Worm (Caenorhabditis elegans) whole organism, L2 larva: Measurements from ENCODE around the gene fbxa-89.

Source experiments
- C34F6.9 ChIP-seq: fragments of 150-350 bp; optimal IDR thresholded peaks from 2 replicates; lab custom pipeline; 2014; ENCODE audit warnings: missing biosample characterization, missing genetic modification characterization
- F13H6.1 ChIP-seq: sonication (generic microtip); optimal IDR thresholded peaks from 2 replicates; lab custom pipeline; 2016; ENCODE audit warnings: missing genetic modification characterization, missing compliant biosample characterization
- R02D3.7 ChIP-seq: fragments of 150-350 bp; optimal IDR thresholded peaks from 2 replicates; lab custom pipeline; 2014; ENCODE audit warnings: missing biosample characterization, missing genetic modification characterization
- Y55F3AM.14 ChIP-seq: fragments of 200-800 bp; sonication (Bioruptor generic); optimal IDR thresholded peaks from 2 replicates; lab custom pipeline; 2018; ENCODE audit warnings: mild to moderate bottlenecking, missing genetic modification characterization, missing compliant biosample characterization
- ZK546.5 ChIP-seq: sonication (generic microtip); optimal IDR thresholded peaks from 2 replicates; lab custom pipeline; 2017; ENCODE audit warnings: missing biosample characterization, missing genetic modification characterization
- alr-1 ChIP-seq: fragments of 150-350 bp; optimal IDR thresholded peaks from 2 replicates; lab custom pipeline; 2014; ENCODE audit warnings: missing biosample characterization, missing genetic modification characterization
- ama-1 ChIP-seq: fragments of 150-350 bp; optimal IDR thresholded peaks from 2 replicates; lab custom pipeline; 2018; ENCODE audit warnings: inconsistent platforms
- blmp-1 ChIP-seq: sonication (generic microtip); optimal IDR thresholded peaks from 2 replicates; lab custom pipeline; 2017; ENCODE audit warnings: missing genetic modification characterization, mild to moderate bottlenecking, missing compliant biosample characterization, antibody characterized with exemption, moderate library complexity; ENCODE audit not compliant: insufficient read depth
- ceh-16 ChIP-seq: fragments of 150-350 bp; optimal IDR thresholded peaks from 2 replicates; lab custom pipeline; 2014; ENCODE audit warnings: missing biosample characterization, missing genetic modification characterization
- ceh-82 ChIP-seq: fragments of 150-350 bp; optimal IDR thresholded peaks from 2 replicates; lab custom pipeline; 2014; ENCODE audit warnings: missing biosample characterization, missing genetic modification characterization
- crh-2 ChIP-seq: sonication (generic microtip); optimal IDR thresholded peaks from 2 replicates; lab custom pipeline; 2017; ENCODE audit warnings: missing biosample characterization, missing genetic modification characterization
- dmd-4 ChIP-seq: sonication (generic microtip); optimal IDR thresholded peaks from 2 replicates; lab custom pipeline; 2017; ENCODE audit warnings: missing biosample characterization, missing genetic modification characterization
- elt-1 ChIP-seq: fragments of 150-350 bp; optimal IDR thresholded peaks from 2 replicates; lab custom pipeline; 2014; ENCODE audit warnings: missing biosample characterization, missing genetic modification characterization
- elt-3 ChIP-seq: sonication (generic microtip); optimal IDR thresholded peaks from 2 replicates; lab custom pipeline; 2017; ENCODE audit warnings: missing biosample characterization, missing genetic modification characterization
- fos-1 ChIP-seq: fragments of 150-350 bp; optimal IDR thresholded peaks from 2 replicates; lab custom pipeline; 2014; ENCODE audit warnings: missing biosample characterization, missing genetic modification characterization
- gmeb-1 ChIP-seq: fragments of 150-350 bp; optimal IDR thresholded peaks from 2 replicates; lab custom pipeline; 2014; ENCODE audit warnings: missing biosample characterization, missing genetic modification characterization
- lin-11 ChIP-seq: fragments of 150-350 bp; sonication (generic microtip); optimal IDR thresholded peaks from 2 replicates; lab custom pipeline; 2014; ENCODE audit warnings: missing biosample characterization, missing genetic modification characterization, inconsistent platforms, mixed read lengths
- lin-13 ChIP-seq: fragments of 150-350 bp; optimal IDR thresholded peaks from 2 replicates; lab custom pipeline; 2014; ENCODE audit warnings: missing biosample characterization, missing genetic modification reagents, missing genetic modification characterization
- lin-39 ChIP-seq: fragments of 150-350 bp; optimal IDR thresholded peaks from 2 replicates; lab custom pipeline; 2014; ENCODE audit warnings: missing biosample characterization, missing genetic modification reagents, missing genetic modification characterization
- lsy-2 ChIP-seq, 2 experiments: fragments of 150-350 bp in 1 of 2; sonication (generic microtip) in 1 of 2; optimal IDR thresholded peaks; 2 replicates each; lab custom pipeline; 2014 to 2017; ENCODE audit warnings: missing biosample characterization in 2 of 2, missing genetic modification characterization in 2 of 2
- mab-5 ChIP-seq: fragments of 150-350 bp; optimal IDR thresholded peaks from 2 replicates; lab custom pipeline; 2014; ENCODE audit warnings: missing biosample characterization, missing genetic modification characterization
- mbf-1 ChIP-seq: sonication (generic microtip); optimal IDR thresholded peaks from 2 replicates; lab custom pipeline; 2017; ENCODE audit warnings: missing biosample characterization, missing genetic modification characterization
- mdl-1 ChIP-seq, 2 experiments: fragments of 150-350 bp in 1 of 2; sonication (generic microtip) in 1 of 2; optimal IDR thresholded peaks; 2 replicates each; lab custom pipeline; 2017; ENCODE audit warnings: missing biosample characterization in 2 of 2, missing genetic modification characterization in 2 of 2
- nhr-10 ChIP-seq: sonication (generic microtip); optimal IDR thresholded peaks from 2 replicates; lab custom pipeline; 2017; ENCODE audit warnings: missing biosample characterization, missing genetic modification characterization
- nhr-11 ChIP-seq: fragments of 150-350 bp; optimal IDR thresholded peaks from 2 replicates; lab custom pipeline; 2014; ENCODE audit warnings: missing biosample characterization, missing genetic modification characterization
- nhr-12 ChIP-seq: fragments of 150-350 bp; optimal IDR thresholded peaks from 2 replicates; lab custom pipeline; 2014; ENCODE audit warnings: missing biosample characterization, missing genetic modification characterization
- nhr-129 ChIP-seq: fragments of 150-350 bp; optimal IDR thresholded peaks from 2 replicates; lab custom pipeline; 2014; ENCODE audit warnings: missing biosample characterization, missing genetic modification characterization
- nhr-21 ChIP-seq: fragments of 150-350 bp; optimal IDR thresholded peaks from 2 replicates; lab custom pipeline; 2014; ENCODE audit warnings: missing biosample characterization, missing genetic modification characterization
- nhr-23 ChIP-seq: fragments of 150-350 bp; optimal IDR thresholded peaks from 2 replicates; lab custom pipeline; 2014; ENCODE audit warnings: missing biosample characterization, missing genetic modification reagents, missing genetic modification characterization
- nhr-237 ChIP-seq: fragments of 150-350 bp; optimal IDR thresholded peaks from 2 replicates; lab custom pipeline; 2014; ENCODE audit warnings: missing biosample characterization, missing genetic modification characterization
- nhr-25 ChIP-seq: fragments of 150-350 bp; sonication (generic microtip); optimal IDR thresholded peaks from 3 replicates; lab custom pipeline; 2014; ENCODE audit warnings: missing biosample characterization, missing genetic modification characterization
- nhr-6 ChIP-seq: fragments of 150-350 bp; optimal IDR thresholded peaks from 2 replicates; lab custom pipeline; 2014; ENCODE audit warnings: missing biosample characterization, missing genetic modification characterization
- nhr-77 ChIP-seq: fragments of 150-350 bp; optimal IDR thresholded peaks from 2 replicates; lab custom pipeline; 2014; ENCODE audit warnings: missing biosample characterization, missing genetic modification characterization
- peb-1 ChIP-seq: fragments of 150-350 bp; optimal IDR thresholded peaks from 2 replicates; lab custom pipeline; 2014; ENCODE audit warnings: missing biosample characterization, missing genetic modification characterization
- skn-1 ChIP-seq: sonication (generic microtip); optimal IDR thresholded peaks from 2 replicates; lab custom pipeline; 2017; ENCODE audit warnings: missing biosample characterization, missing genetic modification characterization
- sma-3 ChIP-seq: sonication (generic microtip); optimal IDR thresholded peaks from 2 replicates; lab custom pipeline; 2016; ENCODE audit warnings: missing genetic modification reagents, missing genetic modification characterization, missing compliant biosample characterization
- sma-9 ChIP-seq, 2 experiments: fragments of 150-350 bp in 1 of 2; sonication (generic microtip) in 1 of 2; optimal IDR thresholded peaks; 2 replicates each; lab custom pipeline; 2014 to 2016; ENCODE audit warnings: missing genetic modification characterization in 2 of 2, mild to moderate bottlenecking in 1 of 2, missing biosample characterization in 1 of 2, missing compliant biosample characterization in 1 of 2, missing genetic modification reagents in 1 of 2, moderate library complexity in 1 of 2
- snpc-4 ChIP-seq: fragments of 150-350 bp; optimal IDR thresholded peaks from 2 replicates; lab custom pipeline; 2014; ENCODE audit warnings: missing biosample characterization, missing genetic modification characterization
- unc-62 ChIP-seq: fragments of 150-350 bp; optimal IDR thresholded peaks from 2 replicates; lab custom pipeline; 2014; ENCODE audit warnings: missing biosample characterization, missing genetic modification reagents, missing genetic modification characterization
- zag-1 ChIP-seq: fragments of 150-350 bp; optimal IDR thresholded peaks from 2 replicates; lab custom pipeline; 2014; ENCODE audit warnings: missing biosample characterization, missing genetic modification characterization
- ztf-1 ChIP-seq: fragments of 200-800 bp; sonication (Bioruptor generic); conservative IDR thresholded peaks from 2 replicates; pipeline ENCODE4 v1.3.6; 2022; ENCODE audit warnings: missing genetic modification characterization, missing compliant biosample characterization
- ztf-11 ChIP-seq: sonication (generic microtip); optimal IDR thresholded peaks from 2 replicates; lab custom pipeline; 2017; ENCODE audit warnings: missing biosample characterization, missing genetic modification characterization
- ztf-4 ChIP-seq: fragments of 150-350 bp; optimal IDR thresholded peaks from 2 replicates; lab custom pipeline; 2014; ENCODE audit warnings: missing biosample characterization, missing genetic modification characterization

fbxa-89 gene

DNA sequence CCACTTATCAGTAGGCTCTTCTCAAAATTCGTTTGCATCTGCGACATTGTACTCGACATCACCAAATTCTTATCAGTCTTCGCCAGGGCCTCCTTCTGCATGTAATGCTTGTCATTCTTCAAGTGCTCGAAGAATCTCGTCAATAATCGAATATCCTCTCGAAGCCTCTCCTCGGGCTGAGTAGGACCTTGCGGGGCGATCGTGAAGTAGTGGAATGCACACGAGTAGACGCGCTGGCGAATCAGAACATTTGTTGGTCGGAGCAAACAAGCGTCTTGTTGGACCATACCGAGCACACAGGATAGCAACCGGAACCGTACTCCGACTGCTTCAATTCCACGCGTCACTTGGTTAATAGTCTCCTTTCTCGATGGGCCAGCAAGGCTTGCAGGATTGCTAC lies 24.4 kb downstream of the fbxa-89 start:
- TF ChIP-seq peb-1 (tag; lab: Kevin White, UChicago) (no peak), skn-1 (tag; lab: Kevin White, UChicago) (no peak), sma-9 (GFP tag; optimal IDR thresholded peaks at IDR 0.05; lab: Kevin White, UChicago) (no peak), sma-9 (tag; optimal IDR thresholded peaks at IDR 0.05; lab: Kevin White, UChicago) (no peak), lin-13 (GFP tag; lab: Kevin White, UChicago) (no peak), nhr-77 (tag; lab: Kevin White, UChicago) (no peak), mbf-1 (tag; lab: Kevin White, UChicago) (no peak), ama-1 (lab: Kevin White, UChicago) (no peak), zag-1 (tag; lab: Kevin White, UChicago) (no peak), ceh-82 (no peak), fos-1 (tag; lab: Kevin White, UChicago) (no peak), mab-5 (tag; lab: Kevin White, UChicago) (no peak), ztf-11 (tag; lab: Kevin White, UChicago) (no peak), nhr-10 (tag; lab: Kevin White, UChicago) (no peak)

DNA sequence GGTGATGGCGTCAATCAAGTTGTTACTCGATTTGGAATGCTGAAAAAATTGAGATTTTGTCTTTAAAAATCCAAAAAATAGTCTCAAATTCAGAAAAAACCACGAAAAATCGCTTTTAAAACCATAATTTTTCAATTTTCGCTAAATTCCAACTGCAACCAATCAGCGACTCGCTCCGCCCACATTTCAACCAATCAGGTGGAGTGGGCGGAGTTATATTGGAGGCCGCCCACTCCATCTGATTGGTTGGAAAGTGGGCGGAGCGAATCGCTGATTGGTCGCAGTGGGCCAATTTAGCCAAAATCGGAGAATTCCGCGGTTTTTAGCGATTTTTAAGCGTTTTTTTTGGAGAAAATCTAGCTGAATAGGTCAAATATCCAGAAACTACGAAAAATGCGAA lies 33.8 kb downstream of the fbxa-89 start:
- TF ChIP-seq ztf-4 (tag; lab: Kevin White, UChicago), result no peak
- TF ChIP-seq nhr-10 (tag; lab: Kevin White, UChicago), result no peak

DNA sequence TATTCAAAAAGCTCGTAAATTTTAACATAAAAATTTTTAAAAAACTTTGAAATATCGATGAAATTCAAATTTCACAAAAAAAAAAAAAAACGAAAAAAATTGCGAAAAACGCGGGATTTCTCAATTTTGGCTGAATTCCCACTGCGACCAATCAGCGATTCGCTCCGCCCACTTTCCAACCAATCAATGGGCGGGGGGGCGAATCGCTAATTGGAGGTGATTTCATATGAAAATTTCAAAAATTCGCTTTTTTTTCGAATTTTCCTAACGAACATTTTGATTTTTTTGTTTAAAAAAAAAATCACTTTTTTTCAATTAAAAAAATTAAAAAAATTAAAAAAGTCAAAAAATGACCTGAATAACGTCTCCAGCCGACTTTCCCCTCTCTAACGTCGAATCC lies 34.4 kb downstream of the fbxa-89 start:
- TF ChIP-seq skn-1 (tag; lab: Kevin White, UChicago), result no peak
- no peak for TF ChIP-seq ZK546.5 (tag; lab: Kevin White, UChicago)
- TF ChIP-seq zag-1 (tag; lab: Kevin White, UChicago), result no peak
- no peak for TF ChIP-seq R02D3.7 (tag; lab: Kevin White, UChicago)
- no peak for TF ChIP-seq mab-5 (tag; lab: Kevin White, UChicago)
- TF ChIP-seq elt-3 (tag; lab: Kevin White, UChicago), result no peak
- no peak for TF ChIP-seq sma-9 (GFP tag; optimal IDR thresholded peaks at IDR 0.05; lab: Kevin White, UChicago)
- TF ChIP-seq sma-9 (tag; optimal IDR thresholded peaks at IDR 0.05; lab: Kevin White, UChicago), result no peak
- no peak for TF ChIP-seq nhr-10 (tag; lab: Kevin White, UChicago)
- no peak for TF ChIP-seq snpc-4 (tag; lab: Kevin White, UChicago)
- TF ChIP-seq C34F6.9, result no peak
- TF ChIP-seq ztf-1 (GFP tag; lab: Robert Waterston, UW), result no peak
- TF ChIP-seq unc-62 (GFP tag; lab: Kevin White, UChicago), result no peak
- no peak for TF ChIP-seq ceh-16 (tag; lab: Kevin White, UChicago)
- TF ChIP-seq alr-1 (tag; lab: Kevin White, UChicago), result no peak
- TF ChIP-seq mdl-1 (tag; optimal IDR thresholded peaks at IDR 0.05; lab: Kevin White, UChicago), result no peak
- TF ChIP-seq lin-11, result no peak
- TF ChIP-seq gmeb-1 (tag; lab: Kevin White, UChicago), result no peak
- no peak for TF ChIP-seq mbf-1 (tag; lab: Kevin White, UChicago)
- TF ChIP-seq ztf-11 (tag; lab: Kevin White, UChicago), result no peak
- no peak for TF ChIP-seq nhr-25

- peak; percentile 49 for TF ChIP-seq mab-5 (tag; lab: Kevin White, UChicago)
- peak; percentile 75 for TF ChIP-seq crh-2 (tag; lab: Kevin White, UChicago)
- no peak for TF ChIP-seq nhr-12 (tag; lab: Kevin White, UChicago)
- no peak for TF ChIP-seq skn-1 (tag; lab: Kevin White, UChicago)
- peak; percentile 68 to 87 for TF ChIP-seq lsy-2 (tag; optimal IDR thresholded peaks at IDR 0.05; lab: Kevin White, UChicago)
- TF ChIP-seq ZK546.5 (tag; lab: Kevin White, UChicago), result no peak
- TF ChIP-seq lin-13 (GFP tag; lab: Kevin White, UChicago), result peak; percentile 57
- TF ChIP-seq nhr-10 (tag; lab: Kevin White, UChicago), result no peak
- TF ChIP-seq Y55F3AM.14 (GFP tag; lab: Kevin White, UChicago), result no peak
- TF ChIP-seq nhr-77 (tag; lab: Kevin White, UChicago), result no peak
- no peak for TF ChIP-seq lin-39
- TF ChIP-seq zag-1 (tag; lab: Kevin White, UChicago), result no peak
- peak; percentile 63 for TF ChIP-seq nhr-6 (tag; lab: Kevin White, UChicago)
- peak; percentile 85 for TF ChIP-seq gmeb-1 (tag; lab: Kevin White, UChicago)
- peak; percentile 34 for TF ChIP-seq nhr-21 (tag; lab: Kevin White, UChicago)
- TF ChIP-seq C34F6.9, result peak; percentile 79
- TF ChIP-seq sma-3, result peak; percentile 71
- TF ChIP-seq elt-1 (tag; lab: Kevin White, UChicago), result no peak
- peak; percentile 60 for TF ChIP-seq snpc-4 (tag; lab: Kevin White, UChicago)
- no peak for TF ChIP-seq nhr-23 (tag; lab: Kevin White, UChicago)
- no peak for TF ChIP-seq fos-1 (tag; lab: Kevin White, UChicago)
- no peak for TF ChIP-seq elt-3 (tag; lab: Kevin White, UChicago)
- TF ChIP-seq nhr-129, result peak; percentile 4
- no peak for TF ChIP-seq dmd-4 (tag; lab: Kevin White, UChicago)
- no peak for TF ChIP-seq nhr-237
- peak; percentile 57 for TF ChIP-seq R02D3.7 (tag; lab: Kevin White, UChicago)
- TF ChIP-seq F13H6.1, result peak; percentile 76
- peak; percentile 5 for TF ChIP-seq ztf-4 (tag; lab: Kevin White, UChicago)
- no peak for TF ChIP-seq alr-1 (tag; lab: Kevin White, UChicago)
- TF ChIP-seq ceh-16 (tag; lab: Kevin White, UChicago), result no peak
- no peak for TF ChIP-seq nhr-11 (tag; lab: Kevin White, UChicago)
- TF ChIP-seq ztf-1 (GFP tag; lab: Robert Waterston, UW), result no peak
- TF ChIP-seq blmp-1 (tag; lab: Kevin White, UChicago), result no peak
- TF ChIP-seq nhr-25, result peak; percentile 77
- TF ChIP-seq mbf-1 (tag; lab: Kevin White, UChicago), result no peak
Measured at ce11 chrIII:12273598-12274090, 37.7 kb downstream of the fbxa-89 start, which contains the start of the genes Y75B8A.24 and Y75B8A.25. Gene Y75B8A.24, minus strand, starts transcription at chrIII:12273752. Gene Y75B8A.25, plus strand, starts transcription at chrIII:12274040.
